Fruit fly (Drosophila melanogaster) whole organism, prepupa: ENCODE measurements around the gene CG7115.

Experiments
- Blimp-1 ChIP-seq: fragments of 200-800 bp; sonication (Bioruptor generic); optimal IDR thresholded peaks from 3 replicates; lab custom pipeline; 2017; ENCODE audit warnings: missing biosample characterization, missing genetic modification characterization, mild to moderate bottlenecking, moderate library complexity, missing genetic modification reagents
- CG10669 ChIP-seq: fragments of 200-800 bp; sonication (Bioruptor generic); optimal IDR thresholded peaks from 3 replicates; lab custom pipeline; 2018; ENCODE audit warnings: missing biosample characterization, mild to moderate bottlenecking, missing genetic modification characterization, moderate library complexity
- CG11294 ChIP-seq: fragments of 200-800 bp; sonication (Bioruptor generic); IDR thresholded peaks from 2 replicates; pipeline ENCODE4 v1.3.6; 2022; ENCODE audit warnings: missing biosample characterization, missing genetic modification characterization
- CG11762 ChIP-seq: fragments of 200-800 bp; sonication (Bioruptor generic); optimal IDR thresholded peaks from 3 replicates; lab custom pipeline; 2016; ENCODE audit warnings: missing biosample characterization, missing genetic modification characterization; ENCODE audit not compliant: insufficient read depth
- CG15336 ChIP-seq: fragments of 200-800 bp; sonication (Bioruptor generic); IDR thresholded peaks from 2 replicates; pipeline ENCODE4 v1.3.6; 2022; ENCODE audit warnings: missing biosample characterization, missing genetic modification characterization
- CG16779 ChIP-seq: fragments of 200-800 bp; sonication (Bioruptor generic); optimal IDR thresholded peaks from 3 replicates; lab custom pipeline; 2017; ENCODE audit warnings: missing biosample characterization, mild to moderate bottlenecking, missing genetic modification characterization
- CG31627 ChIP-seq: fragments of 200-800 bp; sonication (Bioruptor generic); optimal IDR thresholded peaks from 3 replicates; lab custom pipeline; 2016; ENCODE audit warnings: missing biosample characterization, missing genetic modification characterization
- CG34406 ChIP-seq: fragments of 200-800 bp; sonication (Bioruptor generic); optimal IDR thresholded peaks from 3 replicates; lab custom pipeline; 2016; ENCODE audit warnings: missing biosample characterization, missing genetic modification characterization
- CG4318 ChIP-seq: fragments of 200-800 bp; sonication (Bioruptor generic); optimal IDR thresholded peaks from 3 replicates; lab custom pipeline; 2017; ENCODE audit warnings: missing biosample characterization, mild to moderate bottlenecking, missing genetic modification characterization
- CG6163 ChIP-seq: fragments of 200-800 bp; sonication (Bioruptor generic); IDR thresholded peaks from 3 replicates; pipeline ENCODE4 v1.3.6; 2022; ENCODE audit warnings: missing biosample characterization, missing genetic modification characterization
- CG6276 ChIP-seq: fragments of 200-800 bp; sonication (Bioruptor generic); optimal IDR thresholded peaks from 2 replicates; lab custom pipeline; 2017; ENCODE audit warnings: missing biosample characterization, mild to moderate bottlenecking, missing genetic modification characterization
- CG6792 ChIP-seq: fragments of 200-800 bp; sonication (Bioruptor generic); optimal IDR thresholded peaks from 3 replicates; lab custom pipeline; 2016; ENCODE audit warnings: missing biosample characterization, missing genetic modification characterization
- CG6808 ChIP-seq: fragments of 200-800 bp; sonication (Bioruptor generic); optimal IDR thresholded peaks from 3 replicates; lab custom pipeline; 2017; ENCODE audit warnings: missing biosample characterization, missing genetic modification characterization, mild to moderate bottlenecking, moderate library complexity, missing genetic modification reagents
- CG6854 ChIP-seq: fragments of 200-800 bp; sonication (Bioruptor generic); optimal IDR thresholded peaks from 2 replicates; lab custom pipeline; 2017; ENCODE audit warnings: missing biosample characterization, mild to moderate bottlenecking, missing genetic modification characterization
- CG7368 ChIP-seq: fragments of 200-800 bp; sonication (Bioruptor generic); optimal IDR thresholded peaks from 3 replicates; lab custom pipeline; 2016; ENCODE audit warnings: missing biosample characterization, missing genetic modification characterization
- CG8119 ChIP-seq: fragments of 200-800 bp; sonication (Bioruptor generic); IDR thresholded peaks from 3 replicates; pipeline ENCODE4 v1.3.6; 2022; ENCODE audit warnings: missing biosample characterization, missing genetic modification characterization
- CG8632 ChIP-seq: fragments of 200-800 bp; sonication (Bioruptor generic); optimal IDR thresholded peaks from 3 replicates; lab custom pipeline; 2016; ENCODE audit warnings: missing biosample characterization, missing genetic modification characterization
- CG9139 ChIP-seq: fragments of 200-800 bp; sonication (Bioruptor generic); optimal IDR thresholded peaks from 3 replicates; lab custom pipeline; 2017; ENCODE audit warnings: missing biosample characterization, mild to moderate bottlenecking, missing genetic modification characterization
- Eip75B ChIP-seq: fragments of 200-800 bp; sonication (Bioruptor generic); optimal IDR thresholded peaks from 3 replicates; lab custom pipeline; 2016; ENCODE audit warnings: missing biosample characterization, missing genetic modification characterization
- Eip78C ChIP-seq: fragments of 200-800 bp; sonication (Bioruptor generic); peaks from one replicate; lab custom pipeline; 2016; ENCODE audit warnings: missing biosample characterization, missing genetic modification characterization
- Eip93F ChIP-seq: fragments of 200-800 bp; sonication (Bioruptor generic); optimal IDR thresholded peaks from 2 replicates; lab custom pipeline; 2016; ENCODE audit warnings: missing biosample characterization, mild to moderate bottlenecking, missing genetic modification characterization
- Ets21C ChIP-seq: fragments of 200-800 bp; sonication (Bioruptor generic); optimal IDR thresholded peaks from 3 replicates; lab custom pipeline; 2016; ENCODE audit warnings: missing biosample characterization, missing genetic modification characterization
- Ets96B ChIP-seq: fragments of 200-800 bp; optimal IDR thresholded peaks from 2 replicates; lab custom pipeline; 2019; ENCODE audit warnings: missing biosample characterization, mild to moderate bottlenecking, missing genetic modification characterization, moderate library complexity
- Gug ChIP-seq: fragments of 200-800 bp; sonication (Bioruptor generic); IDR thresholded peaks from 2 replicates; pipeline ENCODE4 v1.3.6; 2022; ENCODE audit warnings: missing biosample characterization, missing genetic modification characterization
- Hr38 ChIP-seq: sonication (Bioruptor generic); optimal IDR thresholded peaks from 2 replicates; lab custom pipeline; 2016; ENCODE audit warnings: missing biosample characterization, missing genetic modification characterization
- Hr39 ChIP-seq: fragments of 200-800 bp; sonication (Bioruptor generic); optimal IDR thresholded peaks from 2 replicates; lab custom pipeline; 2016; ENCODE audit warnings: missing biosample characterization, missing genetic modification characterization
- Hr4 ChIP-seq: fragments of 200-800 bp; sonication (Bioruptor generic); optimal IDR thresholded peaks from 3 replicates; lab custom pipeline; 2016; ENCODE audit warnings: missing biosample characterization, missing genetic modification characterization
- Lpt ChIP-seq: fragments of 200-800 bp; sonication (Bioruptor generic); optimal IDR thresholded peaks from 3 replicates; lab custom pipeline; 2016; ENCODE audit warnings: missing biosample characterization, missing genetic modification characterization
- Met ChIP-seq: fragments of 200-800 bp; sonication (Bioruptor generic); optimal IDR thresholded peaks from 3 replicates; lab custom pipeline; 2016; ENCODE audit warnings: missing biosample characterization, missing genetic modification characterization
- OdsH ChIP-seq: fragments of 200-800 bp; sonication (Bioruptor generic); optimal IDR thresholded peaks from 3 replicates; lab custom pipeline; 2016; ENCODE audit warnings: missing biosample characterization, missing genetic modification characterization
- Smox ChIP-seq: fragments of 200-800 bp; sonication (Bioruptor generic); optimal IDR thresholded peaks from 3 replicates; lab custom pipeline; 2016; ENCODE audit warnings: missing biosample characterization, missing genetic modification characterization
- Sox102F ChIP-seq: fragments of 200-800 bp; sonication (Bioruptor generic); optimal IDR thresholded peaks from 2 replicates; lab custom pipeline; 2016; ENCODE audit warnings: missing biosample characterization, mild to moderate bottlenecking, missing genetic modification characterization
- Sox15 ChIP-seq: fragments of 200-800 bp; sonication (Bioruptor generic); optimal IDR thresholded peaks from 3 replicates; lab custom pipeline; 2016; ENCODE audit warnings: missing biosample characterization, missing genetic modification characterization
- achi ChIP-seq: fragments of 200-800 bp; sonication (Bioruptor generic); optimal IDR thresholded peaks from 3 replicates; lab custom pipeline; 2016; ENCODE audit warnings: missing biosample characterization, missing genetic modification characterization
- acj6 ChIP-seq: fragments of 200-800 bp; sonication (Bioruptor generic); optimal IDR thresholded peaks from 3 replicates; lab custom pipeline; 2016; ENCODE audit warnings: missing biosample characterization, missing genetic modification characterization
- dac ChIP-seq: fragments of 200-800 bp; sonication (Bioruptor generic); optimal IDR thresholded peaks from 2 replicates; lab custom pipeline; 2017; ENCODE audit warnings: missing biosample characterization, mild to moderate bottlenecking, missing genetic modification characterization
- eg ChIP-seq: fragments of 200-800 bp; sonication (Bioruptor generic); IDR thresholded peaks from 3 replicates; pipeline ENCODE4 v1.3.6; 2022; ENCODE audit warnings: missing biosample characterization, missing genetic modification characterization
- fd59A ChIP-seq: fragments of 200-800 bp; sonication (Bioruptor generic); optimal IDR thresholded peaks from 2 replicates; lab custom pipeline; 2017; ENCODE audit warnings: missing biosample characterization, mild to moderate bottlenecking, missing genetic modification characterization, missing genetic modification reagents
- fkh ChIP-seq: fragments of 200-800 bp; sonication (Bioruptor generic); optimal IDR thresholded peaks from 3 replicates; lab custom pipeline; 2017; ENCODE audit warnings: missing biosample characterization, mild to moderate bottlenecking, missing genetic modification characterization, moderate library complexity
- pdm3 ChIP-seq: fragments of 200-800 bp; sonication (Bioruptor generic); optimal IDR thresholded peaks from 3 replicates; lab custom pipeline; 2016; ENCODE audit warnings: missing biosample characterization, missing genetic modification characterization
- salr ChIP-seq, 2 experiments: fragments of 200-800 bp; sonication (Bioruptor generic); optimal IDR thresholded peaks; 3 replicates each; lab custom pipeline; 2016 to 2018; ENCODE audit warnings: missing biosample characterization in 2 of 2, missing genetic modification characterization in 2 of 2, mild to moderate bottlenecking in 1 of 2
- ss ChIP-seq, 2 experiments: fragments of 200-800 bp; sonication (Bioruptor generic); optimal IDR thresholded peaks; 2 replicates in 1 of 2; 3 replicates in 1 of 2; lab custom pipeline; 2017 to 2018; ENCODE audit warnings: mild to moderate bottlenecking in 2 of 2, missing biosample characterization in 2 of 2, missing genetic modification characterization in 2 of 2, moderate library complexity in 1 of 2
- svp ChIP-seq: fragments of 200-800 bp; sonication (Bioruptor generic); peaks from one replicate; lab custom pipeline; 2016; ENCODE audit warnings: missing biosample characterization, missing genetic modification characterization
- topi ChIP-seq: fragments of 200-800 bp; sonication (Bioruptor generic); optimal IDR thresholded peaks from 3 replicates; lab custom pipeline; 2016; ENCODE audit warnings: missing biosample characterization, missing genetic modification characterization
- vri ChIP-seq: fragments of 200-800 bp; sonication (Bioruptor generic); optimal IDR thresholded peaks from 3 replicates; lab custom pipeline; 2016; ENCODE audit warnings: missing biosample characterization, mild to moderate bottlenecking, missing genetic modification characterization

The CG7115 gene

dm6 chr2L:7790448-7791355, 30.2 kb upstream of the CG7115 start, which contains the start of gene CG7149 (continued):
- TF ChIP-seq CG11294 (GFP tag; lab: Robert Waterston, UW) (no peak), salr (GFP tag; optimal IDR thresholded peaks at IDR 0.05; lab: Kevin White, UChicago) (no peak), OdsH (GFP tag; lab: Kevin White, UChicago) (peak; percentile 33), fkh (GFP tag; lab: Kevin White, UChicago) (no peak), CG7368 (GFP tag; lab: Kevin White, UChicago) (no peak), CG34406 (GFP tag; lab: Kevin White, UChicago) (no peak), fd59A (GFP tag; lab: Kevin White, UChicago) (no peak), acj6 (GFP tag; lab: Kevin White, UChicago) (peak; percentile 34), CG6792 (GFP tag; lab: Kevin White, UChicago) (peak; percentile 1), Met (peak; percentile 36), CG8119 (GFP tag; lab: Robert Waterston, UW) (no peak), dac (GFP tag; lab: Kevin White, UChicago) (no peak), topi (GFP tag; lab: Kevin White, UChicago) (peak; percentile 22), Gug (GFP tag; lab: Robert Waterston, UW) (no peak), Sox102F (GFP tag; lab: Kevin White, UChicago) (peak; percentile 14), Lpt (GFP tag; lab: Kevin White, UChicago) (no peak), achi (no peak), CG16779 (peak; percentile 52), Eip75B (GFP tag; lab: Kevin White, UChicago) (peak; percentile 23), Sox15 (GFP tag; lab: Kevin White, UChicago) (no peak), ss (GFP tag; optimal IDR thresholded peaks at IDR 0.05; lab: Kevin White, UChicago) (peak in 1 of 2 experiments; percentile 17), svp (GFP tag; lab: Kevin White, UChicago) (peak; percentile 98), Blimp-1 (GFP tag; lab: Kevin White, UChicago) (peak; percentile 1), Ets21C (GFP tag; lab: Kevin White, UChicago) (peak; percentile 13), Ets96B (peak; percentile 15), CG6808 (GFP tag; lab: Kevin White, UChicago) (peak; percentile 33), vri (peak; percentile 94), pdm3 (peak; percentile 26), eg (GFP tag; lab: Robert Waterston, UW) (no peak), Hr4 (GFP tag; lab: Kevin White, UChicago) (peak; percentile 48), CG4318 (GFP tag; lab: Kevin White, UChicago) (no peak), CG11762 (GFP tag; lab: Kevin White, UChicago) (no peak), Eip78C (GFP tag; lab: Kevin White, UChicago) (peak; percentile 81), CG31627 (GFP tag; lab: Kevin White, UChicago) (peak; percentile 47), CG8632 (no peak), Eip93F (GFP tag; lab: Kevin White, UChicago) (no peak), CG15336 (no peak), CG9139 (no peak), CG6276 (GFP tag; lab: Kevin White, UChicago) (no peak)

- no peak for TF ChIP-seq CG6163
- TF ChIP-seq acj6 (GFP tag; lab: Kevin White, UChicago) = no peak
- no peak for TF ChIP-seq Smox
- no peak for TF ChIP-seq CG11294 (GFP tag; lab: Robert Waterston, UW)
- no peak for TF ChIP-seq CG6808 (GFP tag; lab: Kevin White, UChicago)
- no peak for TF ChIP-seq Eip75B (GFP tag; lab: Kevin White, UChicago)
- no peak for TF ChIP-seq CG6854 (GFP tag; lab: Kevin White, UChicago)
- no peak for TF ChIP-seq Sox102F (GFP tag; lab: Kevin White, UChicago)
- no peak for TF ChIP-seq CG10669 (GFP tag; lab: Kevin White, UChicago)
- TF ChIP-seq Hr38 (GFP tag; lab: Kevin White, UChicago) = no peak
- no peak for TF ChIP-seq vri
- TF ChIP-seq Hr39 (GFP tag; lab: Kevin White, UChicago) = no peak
Measured at dm6 chr2L:7791356-7791738, 29.6 kb upstream of the CG7115 start.
